Worm (Caenorhabditis elegans) whole organism, L3 larva: ENCODE results near the gene C12D8.9.

Experiments used
- ceh-9 ChIP-seq: sonication (generic microtip); optimal IDR thresholded peaks from 2 replicates; lab custom pipeline; 2018; ENCODE audit warnings: missing biosample characterization, missing genetic modification characterization
- elt-2 ChIP-seq: sonication (generic microtip); optimal IDR thresholded peaks from 2 replicates; lab custom pipeline; 2016; ENCODE audit warnings: missing genetic modification reagents, mild to moderate bottlenecking, missing genetic modification characterization, missing compliant biosample characterization
- jun-1 ChIP-seq: fragments of 150-350 bp; optimal IDR thresholded peaks from 2 replicates; lab custom pipeline; 2014; ENCODE audit warnings: missing biosample characterization, missing genetic modification reagents, missing genetic modification characterization
- lin-15B ChIP-seq: fragments of 150-350 bp; optimal IDR thresholded peaks from 2 replicates; lab custom pipeline; 2014; ENCODE audit warnings: missing biosample characterization, missing genetic modification characterization
- lin-39 ChIP-seq: fragments of 150-350 bp; optimal IDR thresholded peaks from 2 replicates; lab custom pipeline; 2018; ENCODE audit warnings: missing biosample characterization, missing genetic modification reagents, missing genetic modification characterization
- nhr-11 ChIP-seq: fragments of 150-350 bp; optimal IDR thresholded peaks from 2 replicates; lab custom pipeline; 2014; ENCODE audit warnings: missing biosample characterization, missing genetic modification characterization
- nhr-23 ChIP-seq: fragments of 150-350 bp; optimal IDR thresholded peaks from 2 replicates; lab custom pipeline; 2014; ENCODE audit warnings: missing biosample characterization, missing genetic modification reagents, missing genetic modification characterization
- nhr-237 ChIP-seq: fragments of 150-350 bp; optimal IDR thresholded peaks from 2 replicates; lab custom pipeline; 2014; ENCODE audit warnings: missing biosample characterization, missing genetic modification characterization
- nhr-76 ChIP-seq: fragments of 150-350 bp; sonication (generic microtip); optimal IDR thresholded peaks from 5 replicates; lab custom pipeline; 2014; ENCODE audit warnings: missing biosample characterization, missing genetic modification characterization
- pha-4 ChIP-seq: fragments of 150-350 bp; optimal IDR thresholded peaks from 2 replicates; lab custom pipeline; 2014; ENCODE audit warnings: missing biosample characterization, missing genetic modification reagents, missing genetic modification characterization
- snpc-4 ChIP-seq: fragments of 150-350 bp; optimal IDR thresholded peaks from 2 replicates; lab custom pipeline; 2014; ENCODE audit warnings: missing biosample characterization, missing genetic modification characterization
- zag-1 ChIP-seq: fragments of 150-350 bp; optimal IDR thresholded peaks from 2 replicates; lab custom pipeline; 2014; ENCODE audit warnings: missing biosample characterization, missing genetic modification characterization

- TF ChIP-seq nhr-237 (tag; lab: Kevin White, UChicago): no peak
- TF ChIP-seq pha-4: peak; percentile 58
- no peak for TF ChIP-seq ceh-9 (tag; lab: Kevin White, UChicago)
- no peak for TF ChIP-seq jun-1 (tag; lab: Kevin White, UChicago)
- TF ChIP-seq nhr-23 (tag; lab: Kevin White, UChicago): no peak
- TF ChIP-seq nhr-11: no peak
- no peak for TF ChIP-seq snpc-4
- TF ChIP-seq zag-1: no peak
- TF ChIP-seq elt-2 (tag; lab: Kevin White, UChicago): no peak
- no peak for TF ChIP-seq nhr-76
- no peak for TF ChIP-seq lin-39 (tag; lab: Kevin White, UChicago)
- TF ChIP-seq lin-15B (tag; lab: Kevin White, UChicago): no peak
Measured at ce11 chrV:10265019-10265418, 22.0 kb upstream of the C12D8.9 start.
